Worm (Caenorhabditis elegans): ENCODE results near the gene tomm-70.

DNA sequence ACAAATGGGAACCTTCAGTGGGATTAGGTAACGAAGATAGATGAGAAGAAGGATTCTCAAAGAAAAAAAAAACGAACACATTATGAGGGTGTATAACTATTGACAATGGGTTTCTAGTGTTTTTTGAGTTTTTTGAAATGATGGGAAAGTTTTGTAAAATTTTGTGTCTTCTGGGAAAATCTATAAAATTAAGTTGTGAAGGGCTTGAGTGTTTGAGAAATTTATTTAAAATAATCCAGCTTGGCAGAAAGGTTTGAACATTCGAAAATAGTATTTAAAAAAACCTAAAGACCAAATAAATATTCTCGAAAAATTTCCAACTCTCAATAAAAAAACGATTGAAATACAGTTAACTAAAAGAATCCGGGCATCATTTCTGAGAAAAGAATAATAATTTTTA, 9.3 kb downstream of the tomm-70 start:
- no peak for TF ChIP-seq sea-1 (GFP tag; conservative IDR thresholded peaks at IDR 0.05)
- no peak for TF ChIP-seq F13C5.2 (tag; optimal IDR thresholded peaks at IDR 0.05)
- no peak for TF ChIP-seq ama-1 (optimal IDR thresholded peaks at IDR 0.05)
- no peak for TF ChIP-seq ets-7 (tag; optimal IDR thresholded peaks at IDR 0.05)
- no peak for TF ChIP-seq aly-1 (tag; optimal IDR thresholded peaks at IDR 0.05)
- TF ChIP-seq hnd-1 (tag; optimal IDR thresholded peaks at IDR 0.05) = no peak
- TF ChIP-seq tbx-37 (GFP tag; conservative IDR thresholded peaks at IDR 0.05) = no peak
- TF ChIP-seq flt-1 (GFP tag; IDR thresholded peaks at IDR 0.05) = no peak
- TF ChIP-seq ceh-36 (tag; optimal IDR thresholded peaks at IDR 0.05) = no peak
- no peak for TF ChIP-seq tbx-11 (GFP tag; IDR thresholded peaks at IDR 0.05)
